Fruit fly (Drosophila melanogaster) whole organism, embryonic: ENCODE measurements around the gene Ptp10D.

Experiments
- BEAF-32 ChIP-seq: fragments of 200-800 bp; sonication (Bioruptor generic); optimal IDR thresholded peaks from 3 replicates; lab custom pipeline; 2017; ENCODE audit warnings: missing biosample characterization, missing genetic modification characterization, mild to moderate bottlenecking, moderate library complexity, missing genetic modification reagents
- CG10654 ChIP-seq: fragments of 200-800 bp; sonication (Bioruptor generic); optimal IDR thresholded peaks from 2 replicates; lab custom pipeline; 2016; ENCODE audit warnings: missing biosample characterization, missing genetic modification characterization
- CG10979 ChIP-seq: fragments of 200-800 bp; sonication (Bioruptor generic); optimal IDR thresholded peaks from 2 replicates; lab custom pipeline; 2018; ENCODE audit warnings: missing biosample characterization, mild to moderate bottlenecking, missing genetic modification characterization, moderate library complexity
- CG11093 ChIP-seq: fragments of 200-800 bp; sonication (Bioruptor generic); IDR thresholded peaks from 3 replicates; pipeline ENCODE4 v1.3.6; 2022; ENCODE audit warnings: missing biosample characterization, missing genetic modification characterization
- CG11247 ChIP-seq: fragments of 200-800 bp; sonication (Bioruptor generic); IDR thresholded peaks from 2 replicates; pipeline ENCODE4 v1.3.6; 2022; ENCODE audit warnings: missing biosample characterization, missing genetic modification characterization
- CG11456 ChIP-seq: fragments of 200-800 bp; sonication (Bioruptor generic); IDR thresholded peaks from 3 replicates; pipeline ENCODE4 v1.3.6; 2022; ENCODE audit warnings: missing biosample characterization, missing genetic modification characterization
- CG11560 ChIP-seq: fragments of 200-800 bp; sonication (Bioruptor generic); IDR thresholded peaks from 3 replicates; pipeline ENCODE4 v1.3.6; 2022; ENCODE audit warnings: missing biosample characterization, missing genetic modification characterization
- CG13296 ChIP-seq: fragments of 200-800 bp; sonication (Bioruptor generic); optimal IDR thresholded peaks from 3 replicates; lab custom pipeline; 2018; ENCODE audit warnings: missing biosample characterization, mild to moderate bottlenecking, missing genetic modification characterization
- CG15514 ChIP-seq: fragments of 200-800 bp; sonication (Bioruptor generic); optimal IDR thresholded peaks from 3 replicates; lab custom pipeline; 2017; ENCODE audit warnings: missing biosample characterization, missing genetic modification characterization, mild to moderate bottlenecking, moderate library complexity, missing genetic modification reagents
- CG1647 ChIP-seq: fragments of 200-800 bp; sonication (Bioruptor generic); optimal IDR thresholded peaks from 3 replicates; lab custom pipeline; 2016; ENCODE audit warnings: missing biosample characterization, missing genetic modification characterization
- CG17328 ChIP-seq: fragments of 200-800 bp; sonication (Bioruptor generic); IDR thresholded peaks from 2 replicates; pipeline ENCODE4 v1.3.6; 2022; ENCODE audit warnings: missing biosample characterization, missing genetic modification characterization
- CG17912 ChIP-seq: fragments of 200-800 bp; sonication (Bioruptor generic); optimal IDR thresholded peaks from 2 replicates; lab custom pipeline; 2018; ENCODE audit warnings: missing biosample characterization, mild to moderate bottlenecking, missing genetic modification characterization
- CG18262 ChIP-seq: fragments of 200-800 bp; optimal IDR thresholded peaks from 3 replicates; lab custom pipeline; 2019; ENCODE audit warnings: missing biosample characterization, mild to moderate bottlenecking, missing genetic modification characterization, moderate library complexity
- CG32532 ChIP-seq: fragments of 200-800 bp; sonication (Bioruptor generic); IDR thresholded peaks from 2 replicates; pipeline ENCODE4 v1.3.6; 2022; ENCODE audit warnings: missing biosample characterization, missing genetic modification characterization
- CG32772 ChIP-seq: fragments of 200-800 bp; sonication (Bioruptor generic); IDR thresholded peaks from 2 replicates; pipeline ENCODE4 v1.3.6; 2022; ENCODE audit warnings: missing biosample characterization, missing genetic modification characterization
- CG3281 ChIP-seq: fragments of 200-800 bp; sonication (Bioruptor generic); optimal IDR thresholded peaks from 3 replicates; lab custom pipeline; 2017; ENCODE audit warnings: missing biosample characterization, mild to moderate bottlenecking, missing genetic modification characterization
- CG4328 ChIP-seq: fragments of 200-800 bp; sonication (Bioruptor generic); optimal IDR thresholded peaks from 3 replicates; lab custom pipeline; 2017; ENCODE audit warnings: missing biosample characterization, missing genetic modification reagents, missing genetic modification characterization
- CG6683 ChIP-seq: fragments of 200-800 bp; sonication (Bioruptor generic); optimal IDR thresholded peaks from 2 replicates; lab custom pipeline; 2017; ENCODE audit warnings: missing biosample characterization, mild to moderate bottlenecking, missing genetic modification characterization, missing genetic modification reagents
- CG7556 ChIP-seq: fragments of 200-800 bp; sonication (Bioruptor generic); optimal IDR thresholded peaks from 2 replicates; lab custom pipeline; 2017; ENCODE audit warnings: missing biosample characterization, mild to moderate bottlenecking, missing genetic modification characterization
- CG7928 ChIP-seq: fragments of 200-800 bp; sonication (Bioruptor generic); optimal IDR thresholded peaks from 2 replicates; lab custom pipeline; 2017; ENCODE audit warnings: missing biosample characterization, mild to moderate bottlenecking, missing genetic modification characterization
- Doc3 ChIP-seq: fragments of 200-800 bp; sonication (Bioruptor generic); IDR thresholded peaks from 3 replicates; pipeline ENCODE4 v1.3.6; 2022; ENCODE audit warnings: missing biosample characterization, missing genetic modification characterization; ENCODE audit not compliant: partially characterized antibody
- Dp ChIP-seq: fragments of 200-800 bp; sonication (Bioruptor generic); optimal IDR thresholded peaks from 2 replicates; lab custom pipeline; 2018; ENCODE audit warnings: missing biosample characterization, mild to moderate bottlenecking, missing genetic modification characterization, moderate library complexity
- ERR ChIP-seq: fragments of 200-800 bp; sonication (Bioruptor generic); optimal IDR thresholded peaks from 2 replicates; lab custom pipeline; 2016; ENCODE audit warnings: missing biosample characterization, missing genetic modification characterization
- Eip74EF ChIP-seq, 2 experiments: fragments of 200-800 bp in 1 of 2; fragments of >200 bp in 1 of 2; sonication (Bioruptor generic) in 1 of 2; optimal IDR thresholded peaks; 2 replicates each; lab custom pipeline; 2017 to 2019; ENCODE audit warnings: missing biosample characterization in 2 of 2, missing genetic modification characterization in 2 of 2, mild to moderate bottlenecking in 1 of 2, moderate library complexity in 1 of 2
- HLH3B ChIP-seq: fragments of 200-800 bp; sonication (Bioruptor generic); IDR thresholded peaks from 2 replicates; pipeline ENCODE4 v1.3.6; 2022; ENCODE audit warnings: missing biosample characterization, missing genetic modification characterization
- HLH54F ChIP-seq: fragments of 200-800 bp; sonication (Bioruptor generic); optimal IDR thresholded peaks from 3 replicates; lab custom pipeline; 2016; ENCODE audit warnings: missing biosample characterization, missing genetic modification characterization
- Jarid2 ChIP-seq: fragments of 200-800 bp; sonication (Bioruptor generic); optimal IDR thresholded peaks from 3 replicates; lab custom pipeline; 2017; ENCODE audit warnings: mild to moderate bottlenecking, missing biosample characterization, missing genetic modification reagents, missing genetic modification characterization
- NC2β ChIP-seq: fragments of 200-800 bp; sonication (Bioruptor generic); optimal IDR thresholded peaks from 2 replicates; lab custom pipeline; 2016; ENCODE audit warnings: missing biosample characterization, missing genetic modification characterization
- Ptx1 ChIP-seq: fragments of 200-800 bp; sonication (Bioruptor generic); IDR thresholded peaks from 2 replicates; pipeline ENCODE4 v1.3.6; 2022; ENCODE audit warnings: missing biosample characterization, missing genetic modification characterization
- Scr ChIP-seq: fragments of 200-800 bp; sonication (Bioruptor generic); IDR thresholded peaks from 2 replicates; pipeline ENCODE4 v1.3.6; 2022; ENCODE audit warnings: missing biosample characterization, missing genetic modification characterization; ENCODE audit not compliant: partially characterized antibody
- TFAM ChIP-seq: fragments of 200-800 bp; sonication (Bioruptor generic); optimal IDR thresholded peaks from 2 replicates; lab custom pipeline; 2017; ENCODE audit warnings: missing biosample characterization, missing genetic modification characterization, inconsistent platforms
- Tbp ChIP-seq: fragments of >200 bp; optimal IDR thresholded peaks from 2 replicates; lab custom pipeline; 2018; ENCODE audit warnings: missing biosample characterization, missing genetic modification characterization
- ap ChIP-seq: fragments of 200-800 bp; sonication (Bioruptor generic); IDR thresholded peaks from 2 replicates; pipeline ENCODE4 v1.3.6; 2022; ENCODE audit warnings: missing biosample characterization, missing genetic modification characterization
- btn ChIP-seq: fragments of 200-800 bp; sonication (Bioruptor generic); optimal IDR thresholded peaks from 2 replicates; lab custom pipeline; 2016; ENCODE audit warnings: missing biosample characterization, missing genetic modification characterization
- cato ChIP-seq: fragments of 200-800 bp; sonication (Bioruptor generic); optimal IDR thresholded peaks from 2 replicates; lab custom pipeline; 2016; ENCODE audit warnings: missing biosample characterization, missing genetic modification characterization, borderline replicate concordance
- chinmo ChIP-seq: fragments of 200-800 bp; sonication (Bioruptor generic); IDR thresholded peaks from 4 replicates; pipeline ENCODE4 v1.3.6; 2022; ENCODE audit warnings: missing biosample characterization, missing genetic modification characterization; ENCODE audit not compliant: partially characterized antibody
- ftz-f1 ChIP-seq: fragments of 200-800 bp; sonication (Bioruptor generic); optimal IDR thresholded peaks from 2 replicates; lab custom pipeline; 2016; ENCODE audit warnings: missing biosample characterization, missing genetic modification characterization
- gce ChIP-seq: fragments of 200-800 bp; sonication (Bioruptor generic); IDR thresholded peaks from 3 replicates; pipeline ENCODE4 v1.3.6; 2022; ENCODE audit warnings: missing biosample characterization, missing genetic modification characterization
- gro ChIP-seq: fragments of 200-800 bp; sonication (Bioruptor generic); optimal IDR thresholded peaks from 2 replicates; lab custom pipeline; 2016; ENCODE audit warnings: missing biosample characterization, missing genetic modification characterization
- gsb-n ChIP-seq: fragments of 200-800 bp; sonication (Bioruptor generic); optimal IDR thresholded peaks from 3 replicates; lab custom pipeline; 2018; ENCODE audit warnings: missing biosample characterization, mild to moderate bottlenecking, missing genetic modification characterization
- hb ChIP-seq: fragments of 200-800 bp; sonication (Bioruptor generic); IDR thresholded peaks from 3 replicates; pipeline ENCODE4 v1.3.6; 2022; ENCODE audit warnings: missing biosample characterization, missing genetic modification characterization; ENCODE audit not compliant: partially characterized antibody
- her ChIP-seq: fragments of 200-800 bp; sonication (Bioruptor generic); optimal IDR thresholded peaks from 2 replicates; lab custom pipeline; 2016; ENCODE audit warnings: missing biosample characterization, missing genetic modification characterization
- hkb ChIP-seq, 2 experiments: fragments of 200-800 bp in 1 of 2; fragments of >200 bp in 1 of 2; sonication (Bioruptor generic) in 1 of 2; IDR thresholded peaks in 1 of 2; optimal IDR thresholded peaks in 1 of 2; 2 replicates each; pipeline versions ENCODE4 v1.3.6 to Lab custom; 2017 to 2022; ENCODE audit warnings: missing biosample characterization in 1 of 2, missing genetic modification characterization in 1 of 2
- kah ChIP-seq: fragments of 200-800 bp; sonication (Bioruptor generic); optimal IDR thresholded peaks from 2 replicates; lab custom pipeline; 2018; ENCODE audit warnings: missing biosample characterization, mild to moderate bottlenecking, missing genetic modification characterization
- lmd ChIP-seq: fragments of 200-800 bp; sonication (Bioruptor generic); IDR thresholded peaks from 2 replicates; pipeline ENCODE4 v1.3.6; 2022; ENCODE audit warnings: missing biosample characterization, missing genetic modification characterization
- oc ChIP-seq: fragments of 200-800 bp; sonication (Bioruptor generic); optimal IDR thresholded peaks from 2 replicates; lab custom pipeline; 2018; ENCODE audit warnings: missing biosample characterization, mild to moderate bottlenecking, missing genetic modification characterization, moderate library complexity
- sens ChIP-seq: fragments of 200-800 bp; sonication (Bioruptor generic); peaks from one replicate; lab custom pipeline; 2016; ENCODE audit warnings: missing biosample characterization, missing genetic modification characterization
- sens-2 ChIP-seq: fragments of 200-800 bp; sonication (Bioruptor generic); IDR thresholded peaks from 2 replicates; pipeline ENCODE4 v1.3.6; 2022; ENCODE audit warnings: missing biosample characterization, missing genetic modification characterization
- tgo ChIP-seq: fragments of 200-800 bp; sonication (Bioruptor generic); IDR thresholded peaks from 3 replicates; pipeline ENCODE4 v1.3.6; 2022; ENCODE audit warnings: missing biosample characterization, missing genetic modification characterization
- zfh1 ChIP-seq: fragments of 200-800 bp; sonication (Bioruptor generic); IDR thresholded peaks from 3 replicates; pipeline ENCODE4 v1.3.6; 2022; ENCODE audit warnings: missing biosample characterization, missing genetic modification characterization

Gene Ptp10D

dm6 chrX:11716731-11717326 lies 95.0 kb downstream of the Ptp10D start, which contains the start of gene prtp (continued):
- no peak for TF ChIP-seq CG18262
- no peak for TF ChIP-seq ERR (GFP tag; lab: Kevin White, UChicago)
- peak; percentile 41 for TF ChIP-seq Dp (GFP tag; lab: Kevin White, UChicago)
- TF ChIP-seq CG11456 (GFP tag; lab: Robert Waterston, UW): no peak
- TF ChIP-seq tgo (GFP tag; lab: Robert Waterston, UW): no peak
- no peak for TF ChIP-seq oc
- TF ChIP-seq CG13296 (GFP tag; lab: Kevin White, UChicago): no peak
- no peak for TF ChIP-seq ap (GFP tag; lab: Robert Waterston, UW)
- no peak for TF ChIP-seq her (GFP tag; lab: Kevin White, UChicago)
- TF ChIP-seq CG15514: peak; percentile 77
- TF ChIP-seq CG17328 (GFP tag; lab: Robert Waterston, UW): peak; percentile 29; the same call in 1 of the 2 replicates
- TF ChIP-seq CG4328 (GFP tag; lab: Kevin White, UChicago): no peak
- no peak for TF ChIP-seq CG3281
- TF ChIP-seq CG11093 (GFP tag; lab: Robert Waterston, UW): no peak
- 0 out of 2 replicates have a peak, but pooled peaks have one; percentile 38 for TF ChIP-seq Ptx1 (GFP tag; lab: Robert Waterston, UW)
- TF ChIP-seq gsb-n (tag; lab: Kevin White, UChicago): peak; percentile 27
- no peak for TF ChIP-seq CG1647
- peak; percentile 83 for TF ChIP-seq kah (GFP tag; lab: Kevin White, UChicago)
- TF ChIP-seq btn (GFP tag; lab: Kevin White, UChicago): no peak
- TF ChIP-seq Doc3: no peak; the same call in 2 of the 3 replicates
- TF ChIP-seq Tbp (GFP tag; lab: Kevin White, UChicago): no peak
- TF ChIP-seq chinmo (GFP tag; lab: Robert Waterston, UW): no peak
- TF ChIP-seq zfh1 (GFP tag; lab: Robert Waterston, UW): no peak
- no peak for TF ChIP-seq gro (GFP tag; lab: Kevin White, UChicago)
- no peak for TF ChIP-seq CG17912 (GFP tag; lab: Kevin White, UChicago)
- no peak for TF ChIP-seq CG7928 (GFP tag; lab: Kevin White, UChicago)
- TF ChIP-seq sens (GFP tag; lab: Kevin White, UChicago): no peak
- TF ChIP-seq cato (GFP tag; lab: Kevin White, UChicago): no peak
- TF ChIP-seq CG11247 (GFP tag; lab: Robert Waterston, UW): no peak
- TF ChIP-seq CG11560 (tag; lab: Robert Waterston, UW): no peak
- TF ChIP-seq gce (GFP tag; lab: Robert Waterston, UW): no peak
- peak; percentile 68 for TF ChIP-seq BEAF-32 (GFP tag; lab: Kevin White, UChicago)
- TF ChIP-seq sens-2 (GFP tag; lab: Robert Waterston, UW): no peak
- TF ChIP-seq lmd (GFP tag; lab: Robert Waterston, UW): no peak
- no peak for TF ChIP-seq CG10979 (tag; lab: Kevin White, UChicago)
- no peak for TF ChIP-seq NC2β (GFP tag; lab: Kevin White, UChicago)
- TF ChIP-seq Jarid2 (GFP tag; lab: Kevin White, UChicago): no peak
- no peak for TF ChIP-seq ftz-f1 (GFP tag; lab: Kevin White, UChicago)
- TF ChIP-seq CG32772 (GFP tag; lab: Robert Waterston, UW): no peak
- TF ChIP-seq Scr (GFP tag; lab: Robert Waterston, UW): peak; percentile 69
- TF ChIP-seq Eip74EF (GFP tag; optimal IDR thresholded peaks at IDR 0.05; lab: Kevin White, UChicago): no peak
- no peak for TF ChIP-seq hb (GFP tag; lab: Robert Waterston, UW)
- TF ChIP-seq CG10654 (GFP tag; lab: Kevin White, UChicago): peak; percentile 8
- TF ChIP-seq TFAM (GFP tag; lab: Kevin White, UChicago): no peak
- TF ChIP-seq CG32532 (GFP tag; lab: Robert Waterston, UW): no peak; the same call in none of the 2 replicates
- no peak for TF ChIP-seq CG7556
- TF ChIP-seq HLH54F (GFP tag; lab: Kevin White, UChicago): no peak
- no peak for TF ChIP-seq hkb (optimal IDR thresholded peaks at IDR 0.05; lab: Kevin White, UChicago)
- peak; percentile 50; the same call in 1 of the 2 replicates for TF ChIP-seq hkb (GFP tag; IDR thresholded peaks at IDR 0.05; lab: Robert Waterston, UW)
- TF ChIP-seq HLH3B (GFP tag; lab: Robert Waterston, UW): 0 out of 2 replicates have a peak, but pooled peaks have one; percentile 6
- TF ChIP-seq CG6683 (GFP tag; lab: Kevin White, UChicago): no peak
